Worm (Caenorhabditis elegans) whole organism, L1 larva: Measurements from ENCODE around the gene T22G5.3.
A peak's percentile ranks its signal among the peaks of the same experiment; 100 is the strongest.

Experiments used
- C16A3.4 ChIP-seq: fragments of 150-350 bp; optimal IDR thresholded peaks from 2 replicates; lab custom pipeline; 2014; ENCODE audit warnings: missing biosample characterization, missing genetic modification characterization
- C34B4.2 ChIP-seq: sonication (generic microtip); optimal IDR thresholded peaks from 2 replicates; lab custom pipeline; 2017; ENCODE audit warnings: mild to moderate bottlenecking, missing genetic modification characterization, missing compliant biosample characterization
- F16B12.6 ChIP-seq: fragments of 150-350 bp; optimal IDR thresholded peaks from 2 replicates; lab custom pipeline; 2014; ENCODE audit warnings: missing biosample characterization, missing genetic modification characterization
- alr-1 ChIP-seq: fragments of 200-800 bp; sonication (Bioruptor generic); optimal IDR thresholded peaks from 2 replicates; lab custom pipeline; 2018; ENCODE audit warnings: borderline replicate concordance, mild to moderate bottlenecking, missing genetic modification characterization, missing compliant biosample characterization
- aly-2 ChIP-seq: fragments of 150-350 bp; optimal IDR thresholded peaks from 2 replicates; lab custom pipeline; 2014; ENCODE audit warnings: missing biosample characterization, missing genetic modification characterization
- ama-1 ChIP-seq: fragments of 150-350 bp; optimal IDR thresholded peaks from 2 replicates; lab custom pipeline; 2014
- blmp-1 ChIP-seq: fragments of 150-350 bp; optimal IDR thresholded peaks from 2 replicates; lab custom pipeline; 2014; ENCODE audit warnings: missing biosample characterization, missing genetic modification characterization
- ceh-63 ChIP-seq: fragments of 200-800 bp; sonication (Bioruptor generic); optimal IDR thresholded peaks from 2 replicates; lab custom pipeline; 2018; ENCODE audit warnings: mild to moderate bottlenecking, missing genetic modification characterization, missing compliant biosample characterization
- ceh-8 ChIP-seq: fragments of 200-800 bp; sonication (Bioruptor generic); optimal IDR thresholded peaks from 2 replicates; lab custom pipeline; 2018; ENCODE audit warnings: mild to moderate bottlenecking, missing genetic modification characterization, moderate library complexity, missing compliant biosample characterization
- ceh-88 ChIP-seq: fragments of 200-800 bp; sonication (Bioruptor generic); IDR thresholded peaks from 2 replicates; pipeline ENCODE4 v1.3.6; 2022; ENCODE audit warnings: missing genetic modification characterization, missing compliant biosample characterization
- dpl-1 ChIP-seq, 3 experiments: fragments of 150-350 bp in 2 of 3; sonication (generic microtip) in 1 of 3; optimal IDR thresholded peaks; 2 replicates each; lab custom pipeline; 2014 to 2017; ENCODE audit warnings: missing biosample characterization in 3 of 3, missing genetic modification characterization in 3 of 3, missing genetic modification reagents in 3 of 3
- dsc-1 ChIP-seq: sonication (generic microtip); optimal IDR thresholded peaks from 2 replicates; lab custom pipeline; 2016; ENCODE audit warnings: mild to moderate bottlenecking, missing genetic modification characterization, missing compliant biosample characterization
- efl-1 ChIP-seq, 4 experiments: fragments of 150-350 bp; optimal IDR thresholded peaks in 3 of 4; peaks in 1 of 4; 1 replicate in 1 of 4; 2 replicates in 3 of 4; lab custom pipeline; 2014; ENCODE audit warnings: missing biosample characterization in 2 of 4, missing genetic modification characterization in 2 of 4, missing genetic modification reagents in 2 of 4
- egl-13 ChIP-seq: sonication (generic microtip); optimal IDR thresholded peaks from 2 replicates; lab custom pipeline; 2016; ENCODE audit warnings: missing genotype, missing genetic modification reagents, missing genetic modification characterization, missing compliant biosample characterization
- egl-27 ChIP-seq, 2 experiments: fragments of 150-350 bp in 1 of 2; sonication (generic microtip); optimal IDR thresholded peaks; 3 replicates each; lab custom pipeline; 2017 to 2018; ENCODE audit warnings: missing biosample characterization in 2 of 2, missing genetic modification characterization in 2 of 2, missing genetic modification reagents in 2 of 2
- fos-1 ChIP-seq: fragments of 150-350 bp; optimal IDR thresholded peaks from 2 replicates; lab custom pipeline; 2014; ENCODE audit warnings: missing biosample characterization, missing genetic modification characterization
- hlh-4 ChIP-seq: sonication (generic microtip); optimal IDR thresholded peaks from 2 replicates; lab custom pipeline; 2016; ENCODE audit warnings: mild to moderate bottlenecking, missing genetic modification characterization, missing compliant biosample characterization
- irx-1 ChIP-seq: sonication (generic microtip); optimal IDR thresholded peaks from 2 replicates; lab custom pipeline; 2016; ENCODE audit warnings: missing genetic modification characterization, missing compliant biosample characterization
- isw-1 ChIP-seq: fragments of 200-800 bp; sonication (Bioruptor generic); IDR thresholded peaks from 2 replicates; pipeline ENCODE4 v1.3.6; 2022; ENCODE audit warnings: missing genetic modification characterization, missing compliant biosample characterization
- lin-14 ChIP-seq: fragments of 200-800 bp; sonication (Bioruptor generic); optimal IDR thresholded peaks from 2 replicates; lab custom pipeline; 2018; ENCODE audit warnings: mild to moderate bottlenecking, missing genetic modification characterization, moderate library complexity, missing compliant biosample characterization
- lin-15B ChIP-seq: fragments of 150-350 bp; sonication (generic microtip); optimal IDR thresholded peaks from 3 replicates; lab custom pipeline; 2014; ENCODE audit warnings: missing biosample characterization, missing genetic modification characterization
- lin-35 ChIP-seq, 2 experiments: fragments of 150-350 bp; optimal IDR thresholded peaks; 2 replicates each; lab custom pipeline; 2014; ENCODE audit warnings: missing biosample characterization in 2 of 2, missing genetic modification characterization in 2 of 2, missing genetic modification reagents in 2 of 2
- lin-39 ChIP-seq: fragments of 150-350 bp; optimal IDR thresholded peaks from 2 replicates; lab custom pipeline; 2014; ENCODE audit warnings: missing biosample characterization, missing genetic modification reagents, missing genetic modification characterization
- mef-2 ChIP-seq: fragments of 150-350 bp; optimal IDR thresholded peaks from 2 replicates; lab custom pipeline; 2014; ENCODE audit warnings: missing biosample characterization, missing genetic modification characterization
- mep-1 ChIP-seq: fragments of 150-350 bp; optimal IDR thresholded peaks from 2 replicates; lab custom pipeline; 2014; ENCODE audit warnings: missing biosample characterization, missing genetic modification characterization
- nhr-12 ChIP-seq: sonication (generic microtip); optimal IDR thresholded peaks from 2 replicates; lab custom pipeline; 2017; ENCODE audit warnings: missing biosample characterization, missing genetic modification characterization
- nhr-19 ChIP-seq: fragments of 200-800 bp; sonication (Bioruptor generic); conservative IDR thresholded peaks from 2 replicates; pipeline ENCODE4 v1.3.6; 2022; ENCODE audit warnings: missing genetic modification characterization, missing compliant biosample characterization
- nhr-20 ChIP-seq: sonication (generic microtip); optimal IDR thresholded peaks from 2 replicates; lab custom pipeline; 2016; ENCODE audit warnings: mild to moderate bottlenecking, missing genetic modification characterization, missing compliant biosample characterization
- nhr-71 ChIP-seq: sonication (generic microtip); optimal IDR thresholded peaks from 2 replicates; lab custom pipeline; 2016; ENCODE audit warnings: mild to moderate bottlenecking, missing genetic modification characterization, moderate library complexity, missing compliant biosample characterization
- nhr-90 ChIP-seq: sonication (generic microtip); optimal IDR thresholded peaks from 2 replicates; lab custom pipeline; 2016; ENCODE audit warnings: mild to moderate bottlenecking, missing genetic modification characterization, missing compliant biosample characterization; ENCODE audit not compliant: poor library complexity
- pag-3 ChIP-seq: sonication (generic microtip); optimal IDR thresholded peaks from 2 replicates; lab custom pipeline; 2017; ENCODE audit warnings: missing genetic modification characterization, mild to moderate bottlenecking, missing compliant biosample characterization, antibody characterized with exemption, borderline replicate concordance; ENCODE audit not compliant: insufficient read depth
- pqm-1 ChIP-seq: sonication (generic microtip); optimal IDR thresholded peaks from 3 replicates; lab custom pipeline; 2017; ENCODE audit warnings: missing biosample characterization, missing genetic modification characterization
- snu-23 ChIP-seq: sonication (generic microtip); optimal IDR thresholded peaks from 2 replicates; lab custom pipeline; 2016; ENCODE audit warnings: missing genetic modification characterization, missing compliant biosample characterization
- tbx-2 ChIP-seq: sonication (generic microtip); optimal IDR thresholded peaks from 2 replicates; lab custom pipeline; 2016; ENCODE audit warnings: missing genetic modification characterization, missing compliant biosample characterization
- tlp-1 ChIP-seq: fragments of 150-350 bp; optimal IDR thresholded peaks from 2 replicates; lab custom pipeline; 2014; ENCODE audit warnings: missing biosample characterization, missing genetic modification characterization
- unc-130 ChIP-seq: fragments of 150-350 bp; optimal IDR thresholded peaks from 2 replicates; lab custom pipeline; 2017; ENCODE audit warnings: missing biosample characterization, missing genetic modification characterization, inconsistent platforms
- unc-30 ChIP-seq: sonication (generic microtip); optimal IDR thresholded peaks from 2 replicates; lab custom pipeline; 2017; ENCODE audit warnings: missing biosample characterization, missing genetic modification characterization
- unc-62 ChIP-seq: fragments of 150-350 bp; optimal IDR thresholded peaks from 2 replicates; lab custom pipeline; 2014; ENCODE audit warnings: missing biosample characterization, missing genetic modification reagents, missing genetic modification characterization
- unc-98 ChIP-seq: fragments of 200-800 bp; sonication (Bioruptor generic); IDR thresholded peaks from 2 replicates; pipeline ENCODE4 v1.3.6; 2022; ENCODE audit warnings: missing genetic modification characterization, missing compliant biosample characterization
- xbp-1 ChIP-seq: sonication (generic microtip); optimal IDR thresholded peaks from 2 replicates; lab custom pipeline; 2016; ENCODE audit warnings: missing genetic modification characterization, missing compliant biosample characterization
- zag-1 ChIP-seq: fragments of 150-350 bp; optimal IDR thresholded peaks from 2 replicates; lab custom pipeline; 2014; ENCODE audit warnings: missing biosample characterization, missing genetic modification characterization
- zip-4 ChIP-seq: fragments of 200-800 bp; sonication (Bioruptor generic); optimal IDR thresholded peaks from 2 replicates; lab custom pipeline; 2018; ENCODE audit warnings: mild to moderate bottlenecking, missing genetic modification characterization, moderate library complexity, missing compliant biosample characterization
- ztf-4 ChIP-seq: fragments of 150-350 bp; optimal IDR thresholded peaks from 2 replicates; lab custom pipeline; 2014; ENCODE audit warnings: missing biosample characterization, missing genetic modification characterization

The T22G5.3 gene

ce11 chrV:13899213-13899612 is 18.5 kb downstream of the T22G5.3 start, which contains the start of gene oac-3:
Gene oac-3 (plus strand): TSS chrV:13899513.
- no peak for TF ChIP-seq zag-1 (tag; lab: Kevin White, UChicago)
- TF ChIP-seq dpl-1 (GFP tag; optimal IDR thresholded peaks at IDR 0.05; lab: Kevin White, UChicago), result no peak
- no peak for TF ChIP-seq efl-1 (optimal IDR thresholded peaks at IDR 0.05; lab: Kevin White, UChicago)
- TF ChIP-seq efl-1 (GFP tag; optimal IDR thresholded peaks at IDR 0.05 in 1 of 2; lab: Kevin White, UChicago), result no peak
- no peak for TF ChIP-seq C16A3.4 (tag; lab: Kevin White, UChicago)
- TF ChIP-seq aly-2 (tag; lab: Kevin White, UChicago), result no peak
- no peak for TF ChIP-seq nhr-71 (tag; lab: Kevin White, UChicago)
- no peak for TF ChIP-seq unc-30
- TF ChIP-seq ceh-8 (GFP tag; lab: Kevin White, UChicago), result no peak

- TF ChIP-seq pag-3 (tag; lab: Kevin White, UChicago), result no peak
- TF ChIP-seq unc-98 (GFP tag; lab: Robert Waterston, UW), result no peak
- no peak for TF ChIP-seq ceh-88 (GFP tag; lab: Robert Waterston, UW)
- TF ChIP-seq nhr-90 (tag; lab: Kevin White, UChicago), result no peak
- no peak for TF ChIP-seq egl-13 (tag; lab: Kevin White, UChicago)
- TF ChIP-seq zip-4 (GFP tag; lab: Kevin White, UChicago), result no peak
- TF ChIP-seq blmp-1 (tag; lab: Kevin White, UChicago), result no peak
- TF ChIP-seq alr-1, result no peak
- TF ChIP-seq tbx-2, result no peak
- TF ChIP-seq nhr-19 (GFP tag; lab: Robert Waterston, UW), result no peak
- no peak for TF ChIP-seq zag-1 (tag; lab: Kevin White, UChicago)
- no peak for TF ChIP-seq isw-1
These were observed 21.8 kb downstream of the T22G5.3 start, which contains the start of gene C06B3.1 for ce11 chrV:13902495-13902894. Gene C06B3.1 (plus strand): TSS chrV:13902795.

- TF ChIP-seq ama-1 (no peak), zip-4 (GFP tag; lab: Kevin White, UChicago) (no peak), egl-27 (tag; optimal IDR thresholded peaks at IDR 0.05; lab: Kevin White, UChicago) (no peak), dpl-1 (GFP tag; optimal IDR thresholded peaks at IDR 0.05; lab: Kevin White, UChicago) (no peak)
These were observed 23.7 kb downstream of the T22G5.3 start, which contains the start of gene stdh-3 for ce11 chrV:13904446-13904845. Gene stdh-3 (plus strand): TSS chrV:13904611.

ce11 chrV:13906166-13906565 is 25.5 kb downstream of the T22G5.3 start, which contains the start of gene stdh-1:
Gene stdh-1 (plus strand): TSS chrV:13906492.
- TF ChIP-seq snu-23 (peak; percentile 25), lin-14 (GFP tag; lab: Kevin White, UChicago) (peak; percentile 69), nhr-12 (no peak), ztf-4 (tag; lab: Kevin White, UChicago) (no peak), blmp-1 (tag; lab: Kevin White, UChicago) (peak; percentile 15), mep-1 (tag; lab: Kevin White, UChicago) (peak; percentile 35), nhr-71 (tag; lab: Kevin White, UChicago) (peak; percentile 32), C16A3.4 (tag; lab: Kevin White, UChicago) (peak; percentile 5), efl-1 (optimal IDR thresholded peaks at IDR 0.05; lab: Kevin White, UChicago) (peak in 1 of 2 experiments; percentile 0), efl-1 (GFP tag; optimal IDR thresholded peaks at IDR 0.05 in 1 of 2; lab: Kevin White, UChicago) (peak in 1 of 2 experiments; percentile 61), tlp-1 (no peak)

- TF ChIP-seq mef-2 (no peak), unc-62 (GFP tag; lab: Kevin White, UChicago) (no peak), pqm-1 (tag; lab: Kevin White, UChicago) (no peak), lin-39 (tag; lab: Kevin White, UChicago) (no peak), lin-15B (tag; lab: Kevin White, UChicago) (no peak), xbp-1 (tag; lab: Kevin White, UChicago) (no peak), irx-1 (tag; lab: Kevin White, UChicago) (no peak), dsc-1 (tag; lab: Kevin White, UChicago) (peak; percentile 35), ceh-8 (GFP tag; lab: Kevin White, UChicago) (no peak), nhr-20 (tag; lab: Kevin White, UChicago) (peak; percentile 7), unc-98 (GFP tag; lab: Robert Waterston, UW) (no peak), fos-1 (tag; lab: Kevin White, UChicago) (no peak), aly-2 (tag; lab: Kevin White, UChicago) (no peak), C34B4.2 (tag; lab: Kevin White, UChicago) (no peak), ceh-63 (GFP tag; lab: Kevin White, UChicago) (no peak), lin-35 (GFP tag; optimal IDR thresholded peaks at IDR 0.05; lab: Kevin White, UChicago) (peak in 1 of 2 experiments; percentile 67), efl-1 (optimal IDR thresholded peaks at IDR 0.05; lab: Kevin White, UChicago) (no peak), efl-1 (GFP tag; optimal IDR thresholded peaks at IDR 0.05 in 1 of 2; lab: Kevin White, UChicago) (peak in 1 of 2 experiments; percentile 96), unc-130 (tag; lab: Kevin White, UChicago) (no peak), hlh-4 (no peak), F16B12.6 (tag; lab: Kevin White, UChicago) (no peak), zag-1 (tag; lab: Kevin White, UChicago) (no peak)
These were observed 26.9 kb downstream of the T22G5.3 start for ce11 chrV:13907557-13908104.
